Worm (Caenorhabditis elegans): ENCODE results near the gene upp-1.

Gene upp-1

DNA sequence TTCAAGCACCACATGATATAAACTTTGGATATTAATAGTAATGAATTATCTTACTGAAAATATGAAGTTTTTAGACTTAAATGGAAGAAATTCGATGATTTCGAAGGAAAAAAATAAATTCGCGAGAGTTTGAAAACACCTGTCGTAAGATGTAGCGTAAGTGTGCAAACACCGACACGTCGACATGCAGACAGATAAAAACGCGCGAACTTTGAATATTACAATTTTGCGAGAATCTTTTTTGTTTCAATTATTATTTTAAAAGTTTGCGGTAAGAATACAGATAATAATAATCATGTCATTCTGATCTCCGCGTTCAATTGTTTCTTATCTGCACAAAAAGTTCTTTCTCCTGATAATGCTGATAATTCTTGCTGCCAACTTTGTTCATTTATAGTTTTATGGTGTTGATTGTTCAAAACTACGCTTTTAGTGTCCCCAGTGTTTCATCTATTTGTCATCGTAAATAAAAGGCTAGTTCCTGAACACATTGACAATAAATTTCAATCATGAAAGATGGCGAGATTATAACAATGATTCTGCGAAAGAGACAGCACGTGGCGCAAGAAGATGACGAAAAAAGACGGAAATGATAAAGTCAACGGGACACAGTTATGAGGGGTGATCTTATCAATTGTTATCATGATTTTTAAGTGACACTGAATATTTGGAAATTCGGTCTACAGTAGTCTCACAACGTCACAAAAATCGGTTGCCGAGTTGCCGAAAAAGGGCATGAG lies 1.2 kb upstream of the upp-1 start (continued):
- TF ChIP-seq ZK185.1 (tag; optimal IDR thresholded peaks at IDR 0.05; ENCODE audit: poor library complexity, severe bottlenecking) = peak; percentile 14
- peak; percentile 81 for TF ChIP-seq ets-4 (GFP tag; optimal IDR thresholded peaks at IDR 0.05)
- TF ChIP-seq lin-40 (tag; optimal IDR thresholded peaks at IDR 0.05) = peak; percentile 67
- TF ChIP-seq unc-62 (GFP tag; optimal IDR thresholded peaks at IDR 0.05) = peak; percentile 12
- peak; percentile 67 for TF ChIP-seq atf-7 (tag; optimal IDR thresholded peaks at IDR 0.05)
- TF ChIP-seq nhr-90 (tag; optimal IDR thresholded peaks at IDR 0.05) = peak; percentile 31
- TF ChIP-seq nfya-1 (tag; optimal IDR thresholded peaks at IDR 0.05; ENCODE audit: borderline replicate concordance, insufficient read depth) = no peak
- TF ChIP-seq snpc-3.4 (tag; optimal IDR thresholded peaks at IDR 0.05) = no peak
- no peak for TF ChIP-seq Y56A3A.18 (GFP tag; IDR thresholded peaks at IDR 0.05)
- no peak for TF ChIP-seq fkh-3 (tag; optimal IDR thresholded peaks at IDR 0.05)
- TF ChIP-seq dox-1 (GFP tag; IDR thresholded peaks at IDR 0.05) = 0 out of 2 replicates have a peak, but pooled peaks have one; percentile 28
- no peak for TF ChIP-seq C06A6.2 (GFP tag; conservative IDR thresholded peaks at IDR 0.05)

DNA sequence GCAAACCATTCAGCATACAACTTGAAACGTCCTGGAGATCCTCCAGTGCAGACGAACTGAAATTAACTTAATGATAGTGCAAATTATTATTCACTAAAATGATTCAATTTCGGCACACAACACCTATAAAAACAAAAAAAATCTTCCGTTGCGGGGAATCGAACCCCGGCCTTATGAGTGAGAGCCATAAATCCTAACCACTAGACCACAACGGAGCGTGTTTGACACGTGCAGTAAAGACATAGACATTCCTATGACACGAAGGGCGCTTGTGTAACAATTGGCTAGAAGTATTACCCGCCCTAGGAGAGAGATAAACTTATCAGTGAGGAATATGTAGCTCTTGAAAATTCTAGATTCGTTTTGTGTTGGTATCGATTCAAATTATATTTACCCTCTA lies 886 bp downstream of the upp-1 start:
- TF ChIP-seq Y95B8A.8 (GFP tag; IDR thresholded peaks at IDR 0.05) (0 out of 2 replicates have a peak, but pooled peaks have one; percentile 61), ztf-25 (GFP tag; IDR thresholded peaks at IDR 0.05) (0 out of 2 replicates have a peak, but pooled peaks have one; percentile 34), lin-26 (GFP tag; IDR thresholded peaks at IDR 0.05) (peak; percentile 77; the same call in 1 of the 2 replicates), madf-10 (tag; optimal IDR thresholded peaks at IDR 0.05) (peak; percentile 5), T26A5.8 (tag; optimal IDR thresholded peaks at IDR 0.05) (no peak), let-526 (GFP tag; IDR thresholded peaks at IDR 0.05) (0 out of 2 replicates have a peak, but pooled peaks have one; percentile 33), ceh-91 (GFP tag; IDR thresholded peaks at IDR 0.05) (no peak), akir-1 (GFP tag; optimal IDR thresholded peaks at IDR 0.05) (no peak), die-1 (tag; optimal IDR thresholded peaks at IDR 0.05) (peak; percentile 38), Y79H2A.3 (GFP tag; conservative IDR thresholded peaks at IDR 0.05) (no peak), ztf-3 (GFP tag; optimal IDR thresholded peaks at IDR 0.05) (no peak), mcd-1 (GFP tag; IDR thresholded peaks at IDR 0.05) (no peak), lsy-27 (tag; optimal IDR thresholded peaks at IDR 0.05; ENCODE audit: borderline replicate concordance, insufficient read depth) (peak; percentile 20), let-607 (tag; optimal IDR thresholded peaks at IDR 0.05) (no peak), rec-8 (tag; optimal IDR thresholded peaks at IDR 0.05) (peak in 1 of 2 experiments; percentile 30), F57A8.1 (GFP tag; optimal IDR thresholded peaks at IDR 0.05) (no peak), K12H6.12 (tag; optimal IDR thresholded peaks at IDR 0.05) (no peak), dpff-1 (tag; optimal IDR thresholded peaks at IDR 0.05) (no peak), egrh-3 (GFP tag; IDR thresholded peaks at IDR 0.05) (no peak), T07F8.4 (tag; optimal IDR thresholded peaks at IDR 0.05) (no peak), repo-1 (tag; optimal IDR thresholded peaks at IDR 0.05) (peak; percentile 1), fkh-3 (tag; optimal IDR thresholded peaks at IDR 0.05) (no peak), F37B4.10 (GFP tag; IDR thresholded peaks at IDR 0.05) (no peak), zfh-2 (GFP tag; conservative IDR thresholded peaks at IDR 0.05) (no peak), madf-6 (GFP tag; IDR thresholded peaks at IDR 0.05) (peak; percentile 58), rpc-1 (optimal IDR thresholded peaks at IDR 0.05) (peak; percentile 71), rpc-1 (tag; optimal IDR thresholded peaks at IDR 0.05) (peak; percentile 88), F55B11.4 (tag; optimal IDR thresholded peaks at IDR 0.05; ENCODE audit: borderline replicate concordance, insufficient read depth) (no peak), lir-1 (GFP tag; conservative IDR thresholded peaks at IDR 0.05) (no peak), hmg-20 (GFP tag; IDR thresholded peaks at IDR 0.05) (peak; percentile 65; the same call in 1 of the 2 replicates), D2030.7 (GFP tag; IDR thresholded peaks at IDR 0.05) (0 out of 2 replicates have a peak, but pooled peaks have one; percentile 20), somi-1 (GFP tag; optimal IDR thresholded peaks at IDR 0.05) (no peak), cebp-1 (GFP tag; IDR thresholded peaks at IDR 0.05) (no peak), cebp-1 (tag; optimal IDR thresholded peaks at IDR 0.05) (peak; percentile 54), tbp1 (GFP tag; optimal IDR thresholded peaks at IDR 0.05) (peak; percentile 92)

All from whole organism, young adult.